Fruit fly (Drosophila melanogaster) whole organism, embryonic: ENCODE results near the gene CG9449.

Experiments
- Antp ChIP-seq: fragments of 200-800 bp; sonication (Bioruptor generic); optimal IDR thresholded peaks from 3 replicates; lab custom pipeline; 2016; ENCODE audit warnings: missing biosample characterization, missing genetic modification characterization
- Asciz ChIP-seq: fragments of 200-800 bp; sonication (Bioruptor generic); optimal IDR thresholded peaks from 2 replicates; lab custom pipeline; 2017; ENCODE audit warnings: missing biosample characterization, mild to moderate bottlenecking, missing genetic modification characterization, missing genetic modification reagents
- Awh ChIP-seq: fragments of 200-800 bp; sonication (Bioruptor generic); IDR thresholded peaks from 2 replicates; pipeline ENCODE4, ENCODE4 v1.3.6; 2022; ENCODE audit warnings: missing biosample characterization, missing genetic modification characterization
- CG10654 ChIP-seq: fragments of 200-800 bp; sonication (Bioruptor generic); optimal IDR thresholded peaks from 2 replicates; lab custom pipeline; 2016; ENCODE audit warnings: missing biosample characterization, missing genetic modification characterization
- CG11093 ChIP-seq: fragments of 200-800 bp; sonication (Bioruptor generic); IDR thresholded peaks from 3 replicates; pipeline ENCODE4 v1.3.6; 2022; ENCODE audit warnings: missing biosample characterization, missing genetic modification characterization
- CG11560 ChIP-seq: fragments of 200-800 bp; sonication (Bioruptor generic); IDR thresholded peaks from 3 replicates; pipeline ENCODE4 v1.3.6; 2022; ENCODE audit warnings: missing biosample characterization, missing genetic modification characterization
- CG15269 ChIP-seq: fragments of 200-800 bp; sonication (Bioruptor generic); optimal IDR thresholded peaks from 2 replicates; lab custom pipeline; 2018; ENCODE audit warnings: missing biosample characterization, mild to moderate bottlenecking, missing genetic modification characterization, moderate library complexity
- CG15696 ChIP-seq: fragments of 200-800 bp; sonication (Bioruptor generic); optimal IDR thresholded peaks from 2 replicates; lab custom pipeline; 2019; ENCODE audit warnings: missing biosample characterization, mild to moderate bottlenecking, missing genetic modification characterization, moderate library complexity
- CG1832 ChIP-seq: fragments of 200-800 bp; sonication (Bioruptor generic); optimal IDR thresholded peaks from 2 replicates; lab custom pipeline; 2017; ENCODE audit warnings: missing biosample characterization, mild to moderate bottlenecking, missing genetic modification characterization, inconsistent platforms
- CG2678 ChIP-seq: fragments of 200-800 bp; sonication (Bioruptor generic); optimal IDR thresholded peaks from 3 replicates; lab custom pipeline; 2019; ENCODE audit warnings: missing biosample characterization, mild to moderate bottlenecking, missing genetic modification characterization, moderate library complexity
- CG2889 ChIP-seq: fragments of 200-800 bp; sonication (Bioruptor generic); IDR thresholded peaks from 3 replicates; pipeline ENCODE4 v1.3.6; 2022; ENCODE audit warnings: missing biosample characterization, missing genetic modification characterization
- CG32532 ChIP-seq: fragments of 200-800 bp; sonication (Bioruptor generic); IDR thresholded peaks from 2 replicates; pipeline ENCODE4 v1.3.6; 2022; ENCODE audit warnings: missing biosample characterization, missing genetic modification characterization
- CG3407 ChIP-seq: fragments of 200-800 bp; sonication (Bioruptor generic); optimal IDR thresholded peaks from 2 replicates; lab custom pipeline; 2018; ENCODE audit warnings: missing biosample characterization, mild to moderate bottlenecking, missing genetic modification characterization
- CG4617 ChIP-seq: fragments of 200-800 bp; sonication (Bioruptor generic); optimal IDR thresholded peaks from 3 replicates; lab custom pipeline; 2016; ENCODE audit warnings: missing biosample characterization, missing genetic modification characterization, borderline replicate concordance
- CG5953 ChIP-seq: fragments of 200-800 bp; sonication (Bioruptor generic); IDR thresholded peaks from 2 replicates; pipeline ENCODE4 v1.3.6; 2022; ENCODE audit warnings: missing biosample characterization, missing genetic modification characterization
- CG6791 ChIP-seq: fragments of 200-800 bp; sonication (Bioruptor generic); IDR thresholded peaks from 3 replicates; pipeline ENCODE4 v1.3.6; 2022; ENCODE audit warnings: missing biosample characterization, missing genetic modification characterization; ENCODE audit not compliant: partially characterized antibody
- CG7963 ChIP-seq: fragments of 200-800 bp; sonication (Bioruptor generic); IDR thresholded peaks from 3 replicates; pipeline ENCODE4 v1.3.6; 2022; ENCODE audit warnings: missing biosample characterization, missing genetic modification characterization; ENCODE audit not compliant: partially characterized antibody
- CG8359 ChIP-seq: fragments of 200-800 bp; sonication (Bioruptor generic); optimal IDR thresholded peaks from 2 replicates; lab custom pipeline; 2017; ENCODE audit warnings: missing biosample characterization, mild to moderate bottlenecking, missing genetic modification characterization, borderline replicate concordance
- CG8924 ChIP-seq: fragments of 200-800 bp; optimal IDR thresholded peaks from 3 replicates; lab custom pipeline; 2019; ENCODE audit warnings: missing biosample characterization, mild to moderate bottlenecking, missing genetic modification characterization, moderate library complexity
- Ets65A ChIP-seq: fragments of 200-800 bp; sonication (Bioruptor generic); peaks from one replicate; lab custom pipeline; 2016; ENCODE audit warnings: missing biosample characterization, missing genetic modification characterization
- Fer3 ChIP-seq: fragments of 200-800 bp; sonication (Bioruptor generic); optimal IDR thresholded peaks from 2 replicates; lab custom pipeline; 2018; ENCODE audit warnings: missing biosample characterization, mild to moderate bottlenecking, missing genetic modification characterization, moderate library complexity
- Hmr ChIP-seq: fragments of 200-800 bp; sonication (Bioruptor generic); optimal IDR thresholded peaks from 3 replicates; lab custom pipeline; 2017; ENCODE audit warnings: mild to moderate bottlenecking, missing biosample characterization, missing genetic modification reagents, missing genetic modification characterization
- Hr39 ChIP-seq: fragments of >200 bp; optimal IDR thresholded peaks from 2 replicates; lab custom pipeline; 2017
- NfI ChIP-seq: fragments of 200-800 bp; sonication (Bioruptor generic); optimal IDR thresholded peaks from 3 replicates; lab custom pipeline; 2018; ENCODE audit warnings: missing biosample characterization, mild to moderate bottlenecking, missing genetic modification characterization, moderate library complexity
- PHDP ChIP-seq: fragments of 200-800 bp; sonication (Bioruptor generic); optimal IDR thresholded peaks from 3 replicates; lab custom pipeline; 2018; ENCODE audit warnings: missing biosample characterization, mild to moderate bottlenecking, missing genetic modification characterization, moderate library complexity
- Sry-δ ChIP-seq: fragments of 200-800 bp; sonication (Bioruptor generic); optimal IDR thresholded peaks from 2 replicates; lab custom pipeline; 2016; ENCODE audit warnings: missing biosample characterization, missing genetic modification characterization
- Taf1 ChIP-seq: fragments of 200-800 bp; sonication (Bioruptor generic); IDR thresholded peaks from 2 replicates; pipeline ENCODE4 v1.3.6; 2022; ENCODE audit warnings: missing biosample characterization, missing genetic modification characterization
- Trl ChIP-seq, 3 experiments: fragments of >200 bp in 2 of 3; fragments of 200-800 bp in 1 of 3; sonication (Bioruptor generic) in 1 of 3; optimal IDR thresholded peaks; 2 replicates in 1 of 3; 3 replicates in 2 of 3; lab custom pipeline; 2016 to 2017; ENCODE audit warnings: missing biosample characterization in 1 of 3, missing genetic modification characterization in 1 of 3
- ap ChIP-seq: fragments of 200-800 bp; sonication (Bioruptor generic); IDR thresholded peaks from 2 replicates; pipeline ENCODE4 v1.3.6; 2022; ENCODE audit warnings: missing biosample characterization, missing genetic modification characterization
- ara ChIP-seq: fragments of 200-800 bp; sonication (Bioruptor generic); IDR thresholded peaks from 2 replicates; pipeline ENCODE4 v1.3.6; 2022; ENCODE audit warnings: missing biosample characterization, missing genetic modification characterization
- cato ChIP-seq: fragments of 200-800 bp; sonication (Bioruptor generic); optimal IDR thresholded peaks from 2 replicates; lab custom pipeline; 2016; ENCODE audit warnings: missing biosample characterization, missing genetic modification characterization, borderline replicate concordance
- chm ChIP-seq: fragments of 200-800 bp; sonication (Bioruptor generic); IDR thresholded peaks from 2 replicates; pipeline ENCODE4 v1.3.6; 2022; ENCODE audit warnings: missing biosample characterization, missing genetic modification characterization
- cwo ChIP-seq: fragments of 200-800 bp; sonication (Bioruptor generic); optimal IDR thresholded peaks from 3 replicates; lab custom pipeline; 2017; ENCODE audit warnings: missing biosample characterization, missing genetic modification characterization, mild to moderate bottlenecking, moderate library complexity, missing genetic modification reagents
- disco-r ChIP-seq: fragments of 200-800 bp; sonication (Bioruptor generic); optimal IDR thresholded peaks from 2 replicates; lab custom pipeline; 2016; ENCODE audit warnings: missing biosample characterization, missing genetic modification characterization
- dmrt99B ChIP-seq: fragments of 200-800 bp; sonication (Bioruptor generic); optimal IDR thresholded peaks from 2 replicates; lab custom pipeline; 2018; ENCODE audit warnings: missing biosample characterization, mild to moderate bottlenecking, missing genetic modification characterization, moderate library complexity
- fd3F ChIP-seq: fragments of 200-800 bp; sonication (Bioruptor generic); optimal IDR thresholded peaks from 2 replicates; lab custom pipeline; 2018; ENCODE audit warnings: missing biosample characterization, mild to moderate bottlenecking, missing genetic modification characterization, moderate library complexity
- fd96Cb ChIP-seq: fragments of 200-800 bp; sonication (Bioruptor generic); optimal IDR thresholded peaks from 2 replicates; lab custom pipeline; 2018; ENCODE audit warnings: missing biosample characterization, mild to moderate bottlenecking, missing genetic modification characterization, moderate library complexity
- gce ChIP-seq: fragments of 200-800 bp; sonication (Bioruptor generic); IDR thresholded peaks from 3 replicates; pipeline ENCODE4 v1.3.6; 2022; ENCODE audit warnings: missing biosample characterization, missing genetic modification characterization
- gem ChIP-seq: fragments of 200-800 bp; sonication (Bioruptor generic); optimal IDR thresholded peaks from 2 replicates; lab custom pipeline; 2019; ENCODE audit warnings: missing biosample characterization, mild to moderate bottlenecking, missing genetic modification characterization, moderate library complexity
- hth ChIP-seq: fragments of >200 bp; optimal IDR thresholded peaks from 2 replicates; lab custom pipeline; 2017; ENCODE audit warnings: inconsistent platforms
- kay ChIP-seq: fragments of 200-800 bp; sonication (Bioruptor generic); optimal IDR thresholded peaks from 2 replicates; lab custom pipeline; 2016; ENCODE audit warnings: missing biosample characterization, missing genetic modification characterization
- pb ChIP-seq: fragments of 200-800 bp; sonication (Bioruptor generic); optimal IDR thresholded peaks from 3 replicates; lab custom pipeline; 2016; ENCODE audit warnings: missing biosample characterization, missing genetic modification characterization
- peb ChIP-seq: fragments of 200-800 bp; sonication (Bioruptor generic); IDR thresholded peaks from 2 replicates; pipeline ENCODE4 v1.3.6; 2022; ENCODE audit warnings: missing biosample characterization, missing genetic modification characterization
- pita ChIP-seq: fragments of 200-800 bp; sonication (Bioruptor generic); optimal IDR thresholded peaks from 2 replicates; lab custom pipeline; 2017; ENCODE audit warnings: missing biosample characterization, mild to moderate bottlenecking, missing genetic modification characterization
- prd ChIP-seq, 3 experiments: fragments of >200 bp in 2 of 3; fragments of 200-800 bp in 1 of 3; sonication (Bioruptor generic) in 1 of 3; optimal IDR thresholded peaks in 2 of 3; IDR thresholded peaks in 1 of 3; 2 replicates in 2 of 3; 3 replicates in 1 of 3; pipeline versions ENCODE4 v1.3.6 to Lab custom; 2017 to 2022; ENCODE audit warnings: missing biosample characterization in 1 of 3, missing genetic modification characterization in 1 of 3
- ranshi ChIP-seq: fragments of 200-800 bp; sonication (Bioruptor generic); IDR thresholded peaks from 2 replicates; pipeline ENCODE4 v1.3.6; 2022; ENCODE audit warnings: missing biosample characterization, missing genetic modification characterization
- row ChIP-seq: fragments of 200-800 bp; sonication (Bioruptor generic); IDR thresholded peaks from 3 replicates; pipeline ENCODE4 v1.3.6; 2022; ENCODE audit warnings: missing biosample characterization, missing genetic modification characterization
- seq ChIP-seq: fragments of 200-800 bp; sonication (Bioruptor generic); IDR thresholded peaks from 2 replicates; pipeline ENCODE4 v1.3.6; 2022; ENCODE audit warnings: missing biosample characterization, missing genetic modification characterization
- toy ChIP-seq: fragments of 200-800 bp; sonication (Bioruptor generic); IDR thresholded peaks from 2 replicates; pipeline ENCODE4 v1.3.6; 2022; ENCODE audit warnings: missing biosample characterization, missing genetic modification characterization
- vnd ChIP-seq: fragments of 200-800 bp; sonication (Bioruptor generic); IDR thresholded peaks from 3 replicates; pipeline ENCODE4 v1.3.6; 2022; ENCODE audit warnings: missing biosample characterization, missing genetic modification characterization; ENCODE audit not compliant: partially characterized antibody
- zf30C ChIP-seq: fragments of 200-800 bp; sonication (Bioruptor generic); optimal IDR thresholded peaks from 3 replicates; lab custom pipeline; 2018; ENCODE audit warnings: missing biosample characterization, mild to moderate bottlenecking, missing genetic modification characterization

The CG9449 gene

DNA sequence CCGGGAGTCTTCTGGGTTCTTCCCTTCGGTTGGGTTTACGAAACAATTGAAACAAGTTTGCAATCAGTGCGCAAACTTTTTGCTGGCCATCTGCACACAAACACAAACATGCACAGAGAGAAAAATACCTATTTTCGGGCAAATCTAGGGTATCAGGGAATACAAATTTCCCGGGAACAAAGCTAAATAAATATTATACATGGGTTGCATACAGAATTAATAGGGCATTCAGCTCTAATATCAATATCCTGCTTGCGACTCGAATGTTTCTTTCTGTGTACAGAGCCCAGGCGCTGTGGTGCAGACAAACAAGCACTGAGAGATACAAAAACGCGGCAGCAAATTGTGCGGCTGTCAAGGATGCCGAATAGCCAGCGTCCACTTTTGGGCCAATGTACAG lies 53.4 kb downstream of the CG9449 start (continued):
- TF ChIP-seq hth (no peak), chm (no peak), CG32532 (GFP tag; lab: Robert Waterston, UW) (no peak), CG10654 (no peak), cwo (GFP tag; lab: Kevin White, UChicago) (no peak), dmrt99B (tag; lab: Kevin White, UChicago) (peak; percentile 14), kay (GFP tag; lab: Kevin White, UChicago) (no peak), Hr39 (lab: Kevin White, UChicago) (no peak), CG2678 (peak; percentile 23), Trl (optimal IDR thresholded peaks at IDR 0.05; lab: Kevin White, UChicago) (no peak), Trl (GFP tag; optimal IDR thresholded peaks at IDR 0.05; lab: Kevin White, UChicago) (peak; percentile 45), Ets65A (peak; percentile 95), CG7963 (GFP tag; lab: Robert Waterston, UW) (no peak), CG11093 (no peak), gce (GFP tag; lab: Robert Waterston, UW) (no peak), Hmr (GFP tag; lab: Kevin White, UChicago) (peak; percentile 26), PHDP (no peak), CG3407 (no peak), vnd (no peak), CG8359 (no peak), toy (GFP tag; lab: Robert Waterston, UW) (no peak), cato (GFP tag; lab: Kevin White, UChicago) (no peak), Awh (GFP tag; lab: Robert Waterston, UW) (no peak), prd (optimal IDR thresholded peaks at IDR 0.05; lab: Kevin White, UChicago) (no peak), prd (GFP tag; IDR thresholded peaks at IDR 0.05; lab: Robert Waterston, UW) (peak; percentile 70; the same call in 2 of the 3 replicates), NfI (GFP tag; lab: Kevin White, UChicago) (peak; percentile 16), Asciz (GFP tag; lab: Kevin White, UChicago) (no peak), CG8924 (no peak), CG1832 (no peak), fd96Cb (tag; lab: Kevin White, UChicago) (peak; percentile 18), disco-r (GFP tag; lab: Kevin White, UChicago) (no peak), Antp (no peak), CG2889 (GFP tag; lab: Robert Waterston, UW) (no peak), pita (GFP tag; lab: Kevin White, UChicago) (no peak), Fer3 (tag; lab: Kevin White, UChicago) (no peak), CG15269 (tag; lab: Kevin White, UChicago) (peak; percentile 1), seq (no peak), CG5953 (GFP tag; lab: Robert Waterston, UW) (no peak), ranshi (GFP tag; lab: Robert Waterston, UW) (no peak), Sry-δ (no peak), CG6791 (no peak), gem (tag; lab: Kevin White, UChicago) (peak; percentile 51), ap (GFP tag; lab: Robert Waterston, UW) (no peak), pb (GFP tag; lab: Kevin White, UChicago) (no peak), CG4617 (GFP tag; lab: Kevin White, UChicago) (no peak), peb (no peak), row (peak; percentile 44; the same call in 2 of the 3 replicates), Taf1 (GFP tag; lab: Robert Waterston, UW) (no peak), zf30C (GFP tag; lab: Kevin White, UChicago) (no peak), fd3F (GFP tag; lab: Kevin White, UChicago) (no peak), ara (GFP tag; lab: Robert Waterston, UW) (peak; percentile 47; the same call in 1 of the 2 replicates), CG11560 (tag; lab: Robert Waterston, UW) (0 out of 3 replicates have a peak, but pooled peaks have one; percentile 17), CG15696 (tag; lab: Kevin White, UChicago) (no peak)
